Worm (Caenorhabditis elegans) whole organism, L3 larva: Measurements from ENCODE around the gene sym-4.

Experiments
- R02D3.7 ChIP-seq: fragments of 150-350 bp; optimal IDR thresholded peaks from 2 replicates; lab custom pipeline; 2014; ENCODE audit warnings: missing biosample characterization, missing genetic modification characterization
- aly-2 ChIP-seq: fragments of 150-350 bp; optimal IDR thresholded peaks from 2 replicates; lab custom pipeline; 2014; ENCODE audit warnings: missing biosample characterization, missing genetic modification characterization
- ama-1 ChIP-seq: fragments of 150-350 bp; optimal IDR thresholded peaks from 2 replicates; lab custom pipeline; 2018
- ceh-16 ChIP-seq: sonication (generic microtip); optimal IDR thresholded peaks from 2 replicates; lab custom pipeline; 2017; ENCODE audit warnings: missing biosample characterization, missing genetic modification characterization
- ceh-28 ChIP-seq: fragments of 150-350 bp; optimal IDR thresholded peaks from 2 replicates; lab custom pipeline; 2014; ENCODE audit warnings: missing biosample characterization, missing genetic modification reagents, missing genetic modification characterization
- ceh-82 ChIP-seq: fragments of 150-350 bp; optimal IDR thresholded peaks from 2 replicates; lab custom pipeline; 2014; ENCODE audit warnings: missing biosample characterization, missing genetic modification characterization
- ceh-9 ChIP-seq: sonication (generic microtip); optimal IDR thresholded peaks from 2 replicates; lab custom pipeline; 2018; ENCODE audit warnings: missing biosample characterization, missing genetic modification characterization
- daf-12 ChIP-seq: fragments of 150-350 bp; optimal IDR thresholded peaks from 2 replicates; lab custom pipeline; 2014; ENCODE audit warnings: missing biosample characterization, missing genetic modification reagents, missing genetic modification characterization
- egl-27 ChIP-seq: sonication (generic microtip); optimal IDR thresholded peaks from 4 replicates; lab custom pipeline; 2017; ENCODE audit warnings: missing biosample characterization, missing genetic modification reagents, missing genetic modification characterization
- egl-5 ChIP-seq: fragments of 150-350 bp; optimal IDR thresholded peaks from 2 replicates; lab custom pipeline; 2017; ENCODE audit warnings: missing biosample characterization, missing genetic modification reagents, missing genetic modification characterization, inconsistent platforms
- elt-2 ChIP-seq: sonication (generic microtip); optimal IDR thresholded peaks from 2 replicates; lab custom pipeline; 2016; ENCODE audit warnings: missing genetic modification reagents, mild to moderate bottlenecking, missing genetic modification characterization, missing compliant biosample characterization
- elt-3 ChIP-seq, 3 experiments: fragments of 150-350 bp in 1 of 3; sonication (generic microtip) in 2 of 3; optimal IDR thresholded peaks; 2 replicates in 2 of 3; 4 replicates in 1 of 3; lab custom pipeline; 2014 to 2017; ENCODE audit warnings: missing biosample characterization in 3 of 3, missing genetic modification characterization in 3 of 3
- eor-1 ChIP-seq, 2 experiments: fragments of 150-350 bp; optimal IDR thresholded peaks; 2 replicates each; lab custom pipeline; 2014 to 2018; ENCODE audit warnings: missing biosample characterization in 2 of 2, missing genetic modification characterization in 2 of 2
- fkh-10 ChIP-seq: sonication (generic microtip); optimal IDR thresholded peaks from 2 replicates; lab custom pipeline; 2017; ENCODE audit warnings: missing biosample characterization, missing genetic modification reagents, missing genetic modification characterization
- fkh-2 ChIP-seq: fragments of 150-350 bp; optimal IDR thresholded peaks from 2 replicates; lab custom pipeline; 2014; ENCODE audit warnings: missing biosample characterization, missing genetic modification reagents, missing genetic modification characterization
- fos-1 ChIP-seq: fragments of 150-350 bp; optimal IDR thresholded peaks from 2 replicates; lab custom pipeline; 2014; ENCODE audit warnings: missing biosample characterization, missing genetic modification characterization
- lin-15B ChIP-seq: fragments of 150-350 bp; optimal IDR thresholded peaks from 2 replicates; lab custom pipeline; 2014; ENCODE audit warnings: missing biosample characterization, missing genetic modification characterization
- lin-39 ChIP-seq: fragments of 150-350 bp; optimal IDR thresholded peaks from 2 replicates; lab custom pipeline; 2018; ENCODE audit warnings: missing biosample characterization, missing genetic modification reagents, missing genetic modification characterization
- lsy-12 ChIP-seq: sonication (generic microtip); optimal IDR thresholded peaks from 2 replicates; lab custom pipeline; 2016; ENCODE audit warnings: mild to moderate bottlenecking, missing genetic modification characterization, missing compliant biosample characterization
- mml-1 ChIP-seq: fragments of 150-350 bp; sonication (generic microtip); optimal IDR thresholded peaks from 3 replicates; lab custom pipeline; 2014; ENCODE audit warnings: missing biosample characterization, missing genetic modification characterization
- nfya-1 ChIP-seq: sonication (generic microtip); optimal IDR thresholded peaks from 2 replicates; lab custom pipeline; 2017; ENCODE audit warnings: missing genetic modification characterization, mild to moderate bottlenecking, missing compliant biosample characterization, antibody characterized with exemption, moderate library complexity; ENCODE audit not compliant: insufficient read depth
- nhr-11 ChIP-seq: fragments of 150-350 bp; optimal IDR thresholded peaks from 2 replicates; lab custom pipeline; 2014; ENCODE audit warnings: missing biosample characterization, missing genetic modification characterization
- nhr-12 ChIP-seq: fragments of 150-350 bp; optimal IDR thresholded peaks from 2 replicates; lab custom pipeline; 2014; ENCODE audit warnings: missing biosample characterization, missing genetic modification characterization
- nhr-23 ChIP-seq: fragments of 150-350 bp; optimal IDR thresholded peaks from 2 replicates; lab custom pipeline; 2014; ENCODE audit warnings: missing biosample characterization, missing genetic modification reagents, missing genetic modification characterization
- nhr-237 ChIP-seq: fragments of 150-350 bp; optimal IDR thresholded peaks from 2 replicates; lab custom pipeline; 2014; ENCODE audit warnings: missing biosample characterization, missing genetic modification characterization
- nhr-25 ChIP-seq: sonication (generic microtip); optimal IDR thresholded peaks from 2 replicates; lab custom pipeline; 2017; ENCODE audit warnings: missing biosample characterization, missing genetic modification characterization
- nhr-28 ChIP-seq: fragments of 150-350 bp; optimal IDR thresholded peaks from 2 replicates; lab custom pipeline; 2014; ENCODE audit warnings: missing biosample characterization, missing genetic modification characterization
- nhr-43 ChIP-seq: sonication (generic microtip); optimal IDR thresholded peaks from 2 replicates; lab custom pipeline; 2016; ENCODE audit warnings: mild to moderate bottlenecking, missing genetic modification characterization, missing compliant biosample characterization; ENCODE audit not compliant: poor library complexity, severe bottlenecking
- nhr-76 ChIP-seq: fragments of 150-350 bp; sonication (generic microtip); optimal IDR thresholded peaks from 5 replicates; lab custom pipeline; 2014; ENCODE audit warnings: missing biosample characterization, missing genetic modification characterization
- pha-4 ChIP-seq: fragments of 150-350 bp; optimal IDR thresholded peaks from 2 replicates; lab custom pipeline; 2014; ENCODE audit warnings: missing biosample characterization, missing genetic modification reagents, missing genetic modification characterization
- pqm-1 ChIP-seq: fragments of 150-350 bp; optimal IDR thresholded peaks from 2 replicates; lab custom pipeline; 2017; ENCODE audit warnings: missing biosample characterization, missing genetic modification characterization, inconsistent platforms
- tbx-2 ChIP-seq: sonication (generic microtip); optimal IDR thresholded peaks from 2 replicates; lab custom pipeline; 2016; ENCODE audit warnings: mild to moderate bottlenecking, missing genetic modification characterization, missing compliant biosample characterization
- unc-39 ChIP-seq: sonication (generic microtip); optimal IDR thresholded peaks from 4 replicates; lab custom pipeline; 2017; ENCODE audit warnings: missing biosample characterization, missing genetic modification characterization
- zag-1 ChIP-seq: fragments of 150-350 bp; optimal IDR thresholded peaks from 2 replicates; lab custom pipeline; 2014; ENCODE audit warnings: missing biosample characterization, missing genetic modification characterization
- ztf-4 ChIP-seq: fragments of 150-350 bp; optimal IDR thresholded peaks from 2 replicates; lab custom pipeline; 2014; ENCODE audit warnings: missing biosample characterization, missing genetic modification characterization

Gene sym-4

ce11 chrX:14186466-14186865 is 17.0 kb upstream of the sym-4 start, which contains the start of gene ceh-36:
ceh-36 (minus strand) TSS chrX:14186566.
- TF ChIP-seq lsy-12 (no peak), fkh-10 (GFP tag; lab: Kevin White, UChicago) (no peak), ama-1 (lab: Kevin White, UChicago) (no peak), nhr-237 (tag; lab: Kevin White, UChicago) (no peak), nhr-23 (tag; lab: Kevin White, UChicago) (no peak), ceh-9 (tag; lab: Kevin White, UChicago) (no peak), nhr-12 (tag; lab: Kevin White, UChicago) (no peak), nhr-11 (tag; lab: Kevin White, UChicago) (no peak), daf-12 (tag; lab: Kevin White, UChicago) (no peak), zag-1 (no peak), ceh-28 (no peak), fkh-2 (tag; lab: Kevin White, UChicago) (no peak), nhr-28 (no peak)
- TF ChIP-seq, all 47 proteins: peak for 0

DNA sequence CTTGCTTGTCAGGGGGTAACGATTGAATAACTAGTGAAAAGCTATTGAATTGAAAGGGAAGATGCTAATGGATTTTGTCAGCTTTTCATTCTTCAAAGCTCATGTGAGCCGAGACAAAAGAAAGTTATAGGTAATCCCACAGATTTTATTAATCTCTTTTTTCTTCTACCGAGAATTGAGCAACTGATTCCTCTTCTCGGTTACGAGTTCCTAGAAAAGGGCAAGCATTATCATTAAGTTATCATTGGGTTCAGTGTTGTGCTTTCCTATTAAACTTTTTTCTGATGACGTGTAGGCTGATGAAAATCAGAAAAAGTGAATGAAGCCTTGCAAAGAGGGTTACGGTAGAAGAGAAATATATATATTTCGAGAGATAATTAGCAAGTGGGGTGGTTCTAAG is 16.2 kb upstream of the sym-4 start:
- TF ChIP-seq fos-1 (tag; lab: Kevin White, UChicago) (no peak), pqm-1 (tag; lab: Kevin White, UChicago) (no peak), eor-1 (tag; optimal IDR thresholded peaks at IDR 0.05; lab: Kevin White, UChicago) (no peak), nhr-237 (tag; lab: Kevin White, UChicago) (no peak), nhr-43 (no peak), aly-2 (tag; lab: Kevin White, UChicago) (no peak), nfya-1 (tag; lab: Kevin White, UChicago) (no peak), nhr-11 (tag; lab: Kevin White, UChicago) (no peak), lin-39 (tag; lab: Kevin White, UChicago) (no peak), egl-27 (tag; lab: Kevin White, UChicago) (no peak), elt-2 (no peak)
- TF ChIP-seq, all 47 proteins: peak for 0

DNA sequence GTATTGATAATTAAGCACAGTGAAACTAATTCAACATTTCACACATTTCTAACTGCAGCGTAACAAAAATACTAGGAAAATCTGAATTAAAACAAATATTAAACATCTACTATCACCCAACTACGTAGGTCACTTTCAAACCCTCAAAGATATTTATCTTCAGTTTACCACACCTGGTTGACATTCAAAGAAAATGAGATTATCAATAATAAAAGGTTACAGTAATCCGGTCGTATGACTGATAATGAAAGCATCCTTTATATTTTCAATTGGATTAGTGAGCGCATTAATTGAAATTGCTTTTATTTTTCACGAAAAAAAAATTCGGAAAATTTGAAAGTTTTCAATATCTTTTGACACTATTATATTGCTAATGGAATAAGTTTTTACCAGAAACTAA is 13.1 kb upstream of the sym-4 start:
- TF ChIP-seq nhr-23 (tag; lab: Kevin White, UChicago) = no peak
- TF ChIP-seq daf-12 (tag; lab: Kevin White, UChicago) = no peak
- TF ChIP-seq ceh-9 (tag; lab: Kevin White, UChicago) = no peak
- TF ChIP-seq elt-3 (tag; optimal IDR thresholded peaks at IDR 0.05; lab: Kevin White, UChicago) = no peak
- no peak for TF ChIP-seq fos-1 (tag; lab: Kevin White, UChicago)
- no peak for TF ChIP-seq ztf-4 (tag; lab: Kevin White, UChicago)
- no peak for TF ChIP-seq nhr-237 (tag; lab: Kevin White, UChicago)
- no peak for TF ChIP-seq tbx-2 (tag; lab: Kevin White, UChicago)

DNA sequence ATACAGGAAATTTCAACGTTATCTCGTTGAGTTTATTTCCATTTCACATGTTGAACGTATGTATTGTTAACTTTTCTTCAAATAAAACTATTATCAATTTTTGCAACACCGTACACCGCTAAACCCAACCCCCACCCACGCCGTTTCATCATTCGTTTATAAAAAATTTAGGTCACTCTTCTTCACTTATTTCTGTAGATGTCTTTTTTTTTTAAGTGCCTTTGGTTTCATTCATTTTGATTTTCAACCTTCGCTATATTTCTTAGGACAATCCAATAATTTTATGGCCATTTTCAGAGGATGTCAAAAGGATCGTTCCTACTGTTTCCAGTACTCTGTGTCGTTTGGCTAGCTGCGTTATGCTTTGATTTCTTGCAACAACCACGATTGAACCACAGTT is 10.7 kb upstream of the sym-4 start, which contains the start of gene C37E2.3:
C37E2.3 (plus strand) TSS at position 301 of the 400 bp plus-strand sequence.
- TF ChIP-seq nhr-23 (tag; lab: Kevin White, UChicago) = no peak

DNA sequence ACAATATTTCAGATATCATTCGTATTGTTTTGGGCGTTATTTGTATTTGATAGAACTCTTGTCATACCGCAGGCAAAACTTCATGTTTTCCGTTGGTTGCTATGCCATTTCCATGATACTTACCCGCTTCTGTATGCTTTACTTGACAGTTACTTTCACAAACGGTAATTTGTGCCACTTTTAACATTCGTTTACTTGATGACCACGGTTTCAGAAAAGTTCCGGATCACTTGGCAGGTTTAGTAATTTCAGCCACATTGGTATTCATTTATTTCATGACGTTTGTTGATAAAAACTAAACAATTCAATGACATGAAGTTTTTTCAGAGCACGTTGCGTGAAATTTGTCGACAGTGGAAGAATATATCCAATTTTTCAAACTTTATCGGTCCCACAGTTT is 10.1 kb upstream of the sym-4 start:
- no peak for TF ChIP-seq ceh-9 (tag; lab: Kevin White, UChicago)
- no peak for TF ChIP-seq ama-1 (lab: Kevin White, UChicago)
- no peak for TF ChIP-seq ceh-16 (tag; lab: Kevin White, UChicago)
- TF ChIP-seq nhr-43 = no peak
- TF ChIP-seq R02D3.7 (tag; lab: Kevin White, UChicago) = no peak
- TF ChIP-seq pha-4 (tag; lab: Kevin White, UChicago) = no peak
- no peak for TF ChIP-seq egl-27 (tag; lab: Kevin White, UChicago)
- TF ChIP-seq nhr-25 = no peak
- TF ChIP-seq nhr-76 (tag; lab: Kevin White, UChicago) = no peak
- TF ChIP-seq egl-5 (tag; lab: Kevin White, UChicago) = no peak
- TF ChIP-seq mml-1 (tag; lab: Kevin White, UChicago) = no peak
- no peak for TF ChIP-seq tbx-2 (tag; lab: Kevin White, UChicago)
- TF ChIP-seq aly-2 (tag; lab: Kevin White, UChicago) = no peak
- TF ChIP-seq unc-39 (tag; lab: Kevin White, UChicago) = no peak
- no peak for TF ChIP-seq ceh-82 (tag; lab: Kevin White, UChicago)
- TF ChIP-seq nhr-11 (tag; lab: Kevin White, UChicago) = no peak
- TF ChIP-seq lin-15B (tag; lab: Kevin White, UChicago) = no peak
- no peak for TF ChIP-seq lin-39 (tag; lab: Kevin White, UChicago)
- no peak for TF ChIP-seq nhr-12 (tag; lab: Kevin White, UChicago)
- no peak for TF ChIP-seq eor-1 (tag; optimal IDR thresholded peaks at IDR 0.05; lab: Kevin White, UChicago)
